Fruit fly (Drosophila melanogaster) whole organism, embryonic: ENCODE measurements around the gene jhamt.

ENCODE experiments used
- Asciz ChIP-seq: fragments of 200-800 bp; sonication (Bioruptor generic); optimal IDR thresholded peaks from 2 replicates; lab custom pipeline; 2017; ENCODE audit warnings: missing biosample characterization, mild to moderate bottlenecking, missing genetic modification characterization, missing genetic modification reagents
- CG10321 ChIP-seq: fragments of 200-800 bp; sonication (Bioruptor generic); IDR thresholded peaks from 2 replicates; pipeline ENCODE4 v1.3.6; 2022; ENCODE audit warnings: missing biosample characterization, missing genetic modification characterization
- CG11398 ChIP-seq: fragments of 200-800 bp; sonication (Bioruptor generic); optimal IDR thresholded peaks from 2 replicates; lab custom pipeline; 2016; ENCODE audit warnings: missing biosample characterization, missing genetic modification characterization
- CG12155 ChIP-seq: fragments of 200-800 bp; sonication (Bioruptor generic); optimal IDR thresholded peaks from 3 replicates; lab custom pipeline; 2016; ENCODE audit warnings: missing biosample characterization, missing genetic modification characterization
- CG12659 ChIP-seq: fragments of 200-800 bp; sonication (Bioruptor generic); optimal IDR thresholded peaks from 3 replicates; lab custom pipeline; 2017; ENCODE audit warnings: mild to moderate bottlenecking, missing biosample characterization, missing genetic modification reagents, missing genetic modification characterization
- CG14860 ChIP-seq: fragments of 200-800 bp; sonication (Bioruptor generic); IDR thresholded peaks from 3 replicates; pipeline ENCODE4 v1.3.6; 2022; ENCODE audit warnings: missing biosample characterization, missing genetic modification characterization; ENCODE audit not compliant: partially characterized antibody
- CG15011 ChIP-seq: fragments of 200-800 bp; sonication (Bioruptor generic); optimal IDR thresholded peaks from 3 replicates; lab custom pipeline; 2018; ENCODE audit warnings: missing biosample characterization, mild to moderate bottlenecking, missing genetic modification characterization
- CG1529 ChIP-seq: fragments of 200-800 bp; sonication (Bioruptor generic); optimal IDR thresholded peaks from 3 replicates; lab custom pipeline; 2018; ENCODE audit warnings: missing biosample characterization, missing genetic modification characterization
- CG1603 ChIP-seq: fragments of 200-800 bp; sonication (Bioruptor generic); optimal IDR thresholded peaks from 2 replicates; lab custom pipeline; 2019; ENCODE audit warnings: missing biosample characterization, mild to moderate bottlenecking, missing genetic modification characterization, moderate library complexity
- CG16813 ChIP-seq: fragments of 200-800 bp; sonication (Bioruptor generic); IDR thresholded peaks from 3 replicates; pipeline ENCODE4 v1.3.6; 2022; ENCODE audit warnings: missing biosample characterization, missing genetic modification characterization; ENCODE audit not compliant: partially characterized antibody
- CG17328 ChIP-seq: fragments of 200-800 bp; sonication (Bioruptor generic); IDR thresholded peaks from 2 replicates; pipeline ENCODE4 v1.3.6; 2022; ENCODE audit warnings: missing biosample characterization, missing genetic modification characterization
- CG18262 ChIP-seq: fragments of 200-800 bp; optimal IDR thresholded peaks from 3 replicates; lab custom pipeline; 2019; ENCODE audit warnings: missing biosample characterization, mild to moderate bottlenecking, missing genetic modification characterization, moderate library complexity
- CG1832 ChIP-seq: fragments of 200-800 bp; sonication (Bioruptor generic); optimal IDR thresholded peaks from 2 replicates; lab custom pipeline; 2017; ENCODE audit warnings: missing biosample characterization, mild to moderate bottlenecking, missing genetic modification characterization, inconsistent platforms
- CG2712 ChIP-seq: fragments of 200-800 bp; optimal IDR thresholded peaks from 3 replicates; lab custom pipeline; 2019; ENCODE audit warnings: missing biosample characterization, mild to moderate bottlenecking, missing genetic modification characterization, moderate library complexity
- CG3281 ChIP-seq: fragments of 200-800 bp; sonication (Bioruptor generic); optimal IDR thresholded peaks from 3 replicates; lab custom pipeline; 2017; ENCODE audit warnings: missing biosample characterization, mild to moderate bottlenecking, missing genetic modification characterization
- CG3847 ChIP-seq: fragments of 200-800 bp; sonication (Bioruptor generic); IDR thresholded peaks from 2 replicates; pipeline ENCODE4 v1.3.6; 2022; ENCODE audit warnings: missing biosample characterization, missing genetic modification characterization
- CG4282 ChIP-seq: fragments of 200-800 bp; sonication (Bioruptor generic); optimal IDR thresholded peaks from 2 replicates; lab custom pipeline; 2016; ENCODE audit warnings: missing biosample characterization, missing genetic modification characterization
- CG9437 ChIP-seq: fragments of 200-800 bp; sonication (Bioruptor generic); optimal IDR thresholded peaks from 2 replicates; lab custom pipeline; 2018; ENCODE audit warnings: missing biosample characterization, mild to moderate bottlenecking, missing genetic modification characterization
- CG9817 ChIP-seq: fragments of 200-800 bp; sonication (Bioruptor generic); optimal IDR thresholded peaks from 2 replicates; lab custom pipeline; 2018; ENCODE audit warnings: missing biosample characterization, mild to moderate bottlenecking, missing genetic modification characterization, moderate library complexity
- Chrac-16 ChIP-seq: fragments of 200-800 bp; sonication (Bioruptor generic); optimal IDR thresholded peaks from 3 replicates; lab custom pipeline; 2016; ENCODE audit warnings: missing biosample characterization, missing genetic modification characterization
- Gsc ChIP-seq: fragments of 200-800 bp; sonication (Bioruptor generic); IDR thresholded peaks from 2 replicates; pipeline ENCODE4 v1.3.6; 2022; ENCODE audit warnings: missing biosample characterization, missing genetic modification characterization
- HLH3B ChIP-seq: fragments of 200-800 bp; sonication (Bioruptor generic); IDR thresholded peaks from 2 replicates; pipeline ENCODE4 v1.3.6; 2022; ENCODE audit warnings: missing biosample characterization, missing genetic modification characterization
- HLHmδ ChIP-seq: fragments of 200-800 bp; sonication (Bioruptor generic); optimal IDR thresholded peaks from 2 replicates; lab custom pipeline; 2018; ENCODE audit warnings: missing biosample characterization, mild to moderate bottlenecking, missing genetic modification characterization, moderate library complexity
- Hmx ChIP-seq: fragments of 200-800 bp; sonication (Bioruptor generic); optimal IDR thresholded peaks from 2 replicates; lab custom pipeline; 2016; ENCODE audit warnings: missing biosample characterization, missing genetic modification characterization
- Kr ChIP-seq: fragments of 200-800 bp; sonication (Bioruptor generic); optimal IDR thresholded peaks from 2 replicates; lab custom pipeline; 2017; ENCODE audit warnings: missing biosample characterization, mild to moderate bottlenecking, missing genetic modification characterization
- Lpt ChIP-seq: fragments of >200 bp; optimal IDR thresholded peaks from 2 replicates; lab custom pipeline; 2018; ENCODE audit warnings: missing biosample characterization, missing genetic modification characterization
- MESR4 ChIP-seq: fragments of 200-800 bp; sonication (Bioruptor generic); optimal IDR thresholded peaks from 2 replicates; lab custom pipeline; 2018; ENCODE audit warnings: missing biosample characterization, mild to moderate bottlenecking, missing genetic modification characterization, moderate library complexity
- Max ChIP-seq: fragments of 200-800 bp; sonication (Bioruptor generic); optimal IDR thresholded peaks from 2 replicates; lab custom pipeline; 2016; ENCODE audit warnings: missing biosample characterization, mild to moderate bottlenecking, missing genetic modification characterization
- NFAT ChIP-seq: fragments of 200-800 bp; sonication (Bioruptor generic); IDR thresholded peaks from 2 replicates; pipeline ENCODE4 v1.3.6; 2022; ENCODE audit warnings: missing biosample characterization, missing genetic modification characterization
- PHDP ChIP-seq: fragments of 200-800 bp; sonication (Bioruptor generic); optimal IDR thresholded peaks from 3 replicates; lab custom pipeline; 2018; ENCODE audit warnings: missing biosample characterization, mild to moderate bottlenecking, missing genetic modification characterization, moderate library complexity
- Sry-β ChIP-seq: fragments of 200-800 bp; sonication (Bioruptor generic); optimal IDR thresholded peaks from 2 replicates; lab custom pipeline; 2018; ENCODE audit warnings: missing biosample characterization, mild to moderate bottlenecking, missing genetic modification characterization, moderate library complexity
- Xbp1 ChIP-seq: fragments of 200-800 bp; sonication (Bioruptor generic); optimal IDR thresholded peaks from 3 replicates; lab custom pipeline; 2016; ENCODE audit warnings: missing biosample characterization, mild to moderate bottlenecking, missing genetic modification characterization
- ara ChIP-seq: fragments of 200-800 bp; sonication (Bioruptor generic); IDR thresholded peaks from 2 replicates; pipeline ENCODE4 v1.3.6; 2022; ENCODE audit warnings: missing biosample characterization, missing genetic modification characterization
- chif ChIP-seq, 2 experiments: fragments of 200-800 bp; sonication (Bioruptor generic); optimal IDR thresholded peaks; 3 replicates each; lab custom pipeline; 2016; ENCODE audit warnings: missing biosample characterization in 2 of 2, missing genetic modification characterization in 2 of 2
- exex ChIP-seq: fragments of 200-800 bp; sonication (Bioruptor generic); optimal IDR thresholded peaks from 4 replicates; lab custom pipeline; 2018; ENCODE audit warnings: missing biosample characterization, mild to moderate bottlenecking, missing genetic modification characterization, moderate library complexity
- gfzf ChIP-seq: fragments of 200-800 bp; sonication (Bioruptor generic); optimal IDR thresholded peaks from 2 replicates; lab custom pipeline; 2016; ENCODE audit warnings: missing biosample characterization, mild to moderate bottlenecking, missing genetic modification characterization, moderate library complexity
- gsb-n ChIP-seq: fragments of 200-800 bp; sonication (Bioruptor generic); optimal IDR thresholded peaks from 3 replicates; lab custom pipeline; 2018; ENCODE audit warnings: missing biosample characterization, mild to moderate bottlenecking, missing genetic modification characterization
- hb ChIP-seq: fragments of 200-800 bp; sonication (Bioruptor generic); IDR thresholded peaks from 3 replicates; pipeline ENCODE4 v1.3.6; 2022; ENCODE audit warnings: missing biosample characterization, missing genetic modification characterization; ENCODE audit not compliant: partially characterized antibody
- pan ChIP-seq, 4 experiments: fragments of >200 bp in 3 of 4; fragments of 200-800 bp in 1 of 4; sonication (Bioruptor generic) in 1 of 4; optimal IDR thresholded peaks in 3 of 4; IDR thresholded peaks in 1 of 4; 2 replicates each; pipeline versions ENCODE4 v1.3.6 to Lab custom; 2017 to 2022; ENCODE audit warnings: missing biosample characterization in 2 of 4, missing genetic modification characterization in 2 of 4, mixed read lengths in 1 of 4
- prd ChIP-seq, 3 experiments: fragments of >200 bp in 2 of 3; fragments of 200-800 bp in 1 of 3; sonication (Bioruptor generic) in 1 of 3; optimal IDR thresholded peaks in 2 of 3; IDR thresholded peaks in 1 of 3; 2 replicates in 2 of 3; 3 replicates in 1 of 3; pipeline versions ENCODE4 v1.3.6 to Lab custom; 2017 to 2022; ENCODE audit warnings: missing biosample characterization in 1 of 3, missing genetic modification characterization in 1 of 3
- pros ChIP-seq: fragments of 200-800 bp; sonication (Bioruptor generic); optimal IDR thresholded peaks from 3 replicates; lab custom pipeline; 2019; ENCODE audit warnings: missing biosample characterization, mild to moderate bottlenecking, missing genetic modification characterization, moderate library complexity
- rib ChIP-seq: fragments of 200-800 bp; sonication (Bioruptor generic); IDR thresholded peaks from 2 replicates; pipeline ENCODE4 v1.3.6; 2022; ENCODE audit warnings: missing biosample characterization, missing genetic modification characterization
- sd ChIP-seq: fragments of 200-800 bp; sonication (Bioruptor generic); optimal IDR thresholded peaks from 3 replicates; lab custom pipeline; 2018; ENCODE audit warnings: missing biosample characterization, mild to moderate bottlenecking, missing genetic modification characterization, moderate library complexity
- sqz ChIP-seq: fragments of 200-800 bp; sonication (Bioruptor generic); optimal IDR thresholded peaks from 3 replicates; lab custom pipeline; 2018; ENCODE audit warnings: missing biosample characterization, mild to moderate bottlenecking, missing genetic modification characterization
- vnd ChIP-seq: fragments of 200-800 bp; sonication (Bioruptor generic); IDR thresholded peaks from 3 replicates; pipeline ENCODE4 v1.3.6; 2022; ENCODE audit warnings: missing biosample characterization, missing genetic modification characterization; ENCODE audit not compliant: partially characterized antibody
- zen2 ChIP-seq: fragments of 200-800 bp; sonication (Bioruptor generic); IDR thresholded peaks from 3 replicates; pipeline ENCODE4 v1.3.6; 2022; ENCODE audit warnings: missing biosample characterization, missing genetic modification characterization; ENCODE audit not compliant: partially characterized antibody

The jhamt gene

dm6 chr2L:16352585-16353580, 12.8 kb upstream of the jhamt start, which contains the start of the genes Hyls1, chif and CG4455 (continued):
- TF ChIP-seq CG1603 (tag; lab: Kevin White, UChicago) (peak; percentile 4), MESR4 (GFP tag; lab: Kevin White, UChicago) (peak; percentile 55), gsb-n (peak; percentile 48), exex (tag; lab: Kevin White, UChicago) (peak; percentile 19), vnd (peak; percentile 90), CG2712 (tag; lab: Kevin White, UChicago) (peak; percentile 73), CG12155 (GFP tag; lab: Kevin White, UChicago) (peak; percentile 56), CG12659 (GFP tag; lab: Kevin White, UChicago) (peak; percentile 70), chif (GFP tag; optimal IDR thresholded peaks at IDR 0.05; lab: Kevin White, UChicago) (peak; percentile 4 to 26), Kr (GFP tag; lab: Kevin White, UChicago) (peak; percentile 30), CG10321 (GFP tag; lab: Robert Waterston, UW) (no peak), CG16813 (GFP tag; lab: Robert Waterston, UW) (peak; percentile 94), Lpt (GFP tag; lab: Kevin White, UChicago) (no peak), HLH3B (GFP tag; lab: Robert Waterston, UW) (no peak), CG14860 (GFP tag; lab: Robert Waterston, UW) (peak; percentile 92), CG3847 (GFP tag; lab: Robert Waterston, UW) (peak; percentile 54), sqz (peak; percentile 15), PHDP (no peak), Hmx (GFP tag; lab: Kevin White, UChicago) (no peak), CG4282 (GFP tag; lab: Kevin White, UChicago) (no peak), CG3281 (GFP tag; lab: Kevin White, UChicago) (peak; percentile 24), CG9437 (peak; percentile 14), CG18262 (tag; lab: Kevin White, UChicago) (peak; percentile 51), Xbp1 (peak; percentile 46), pan (optimal IDR thresholded peaks at IDR 0.05; lab: Kevin White, UChicago) (no peak), pan (GFP tag; optimal IDR thresholded peaks at IDR 0.05 in 1 of 2, IDR thresholded peaks at IDR 0.05 in 1 of 2) (peak in 1 of 2 experiments; percentile 41), Gsc (GFP tag; lab: Robert Waterston, UW) (no peak), zen2 (GFP tag; lab: Robert Waterston, UW) (peak; percentile 54; the same call in 1 of the 3 replicates), hb (GFP tag; lab: Robert Waterston, UW) (peak; percentile 89), CG17328 (GFP tag; lab: Robert Waterston, UW) (no peak), Max (GFP tag; lab: Kevin White, UChicago) (peak; percentile 61), pros (GFP tag; lab: Kevin White, UChicago) (peak; percentile 20), gfzf (GFP tag; lab: Kevin White, UChicago) (peak; percentile 13), Chrac-16 (GFP tag; lab: Kevin White, UChicago) (peak; percentile 36), CG1832 (GFP tag; lab: Kevin White, UChicago) (peak; percentile 16), Sry-β (GFP tag; lab: Kevin White, UChicago) (peak; percentile 34), CG9817 (peak; percentile 28), rib (GFP tag; lab: Robert Waterston, UW) (no peak), NFAT (no peak), HLHmδ (GFP tag; lab: Kevin White, UChicago) (no peak), prd (optimal IDR thresholded peaks at IDR 0.05; lab: Kevin White, UChicago) (no peak), prd (GFP tag; IDR thresholded peaks at IDR 0.05; lab: Robert Waterston, UW) (peak; percentile 29; the same call in 1 of the 3 replicates), CG1529 (GFP tag; lab: Kevin White, UChicago) (peak; percentile 29), CG11398 (GFP tag; lab: Kevin White, UChicago) (no peak), Asciz (GFP tag; lab: Kevin White, UChicago) (peak; percentile 32), sd (no peak), ara (GFP tag; lab: Robert Waterston, UW) (no peak), CG15011 (GFP tag; lab: Kevin White, UChicago) (peak; percentile 12)
